Worm (Caenorhabditis elegans): ENCODE results near the gene pud-4.
"Not testable (repeated sequence)": the region's sequence is repeated elsewhere in the genome, so short reads cannot be mapped to it uniquely, and the experiment has no call there.

Gene pud-4

DNA sequence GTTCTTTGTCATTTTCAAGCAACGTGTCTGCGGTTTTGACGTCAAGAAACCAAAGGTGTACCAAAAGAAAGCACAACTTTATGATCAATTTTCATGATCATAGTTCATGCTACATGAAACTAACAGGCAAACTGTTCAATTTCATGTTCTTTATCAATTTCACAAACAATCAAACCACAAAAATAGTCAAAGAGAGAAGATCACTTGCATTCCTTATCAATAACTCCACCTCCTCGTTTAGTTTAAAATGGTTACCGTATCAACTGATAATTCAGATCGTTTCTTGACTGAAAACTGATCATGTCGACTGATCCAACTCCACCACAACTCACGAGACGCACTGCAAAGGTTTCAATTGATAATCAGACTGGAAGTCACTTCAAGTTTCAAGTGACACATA is 3.7 kb downstream of the pud-4 start, which contains the start of gene pud-1.1:
pud-1.1 (plus strand) TSS at position 301 of the 400 bp plus-strand sequence.
- TF ChIP-seq lin-29, T26A8.4, Y75B8A.6 (GFP tag; IDR thresholded peaks at IDR 0.05): not testable (repeated sequence)

DNA sequence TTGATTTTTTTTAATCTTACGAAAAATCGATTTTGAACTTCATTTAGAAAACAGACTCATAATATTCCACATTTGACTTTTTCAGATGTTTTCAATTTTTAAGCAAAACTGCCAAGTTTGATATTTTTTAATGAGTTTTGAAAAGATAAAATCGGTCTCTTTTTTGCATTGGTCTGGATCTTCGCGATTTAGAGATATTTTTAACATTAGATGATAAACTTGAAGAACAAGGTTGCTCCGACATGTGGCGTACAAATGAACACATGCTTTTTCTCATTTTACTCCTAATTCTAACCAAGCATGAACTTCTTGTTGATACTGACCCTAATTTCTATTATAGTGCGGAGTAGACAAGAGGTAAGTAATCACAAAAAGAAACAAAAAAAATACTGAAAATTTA is 5.1 kb downstream of the pud-4 start, which contains the start of gene irld-32:
irld-32 (plus strand) TSS at position 301 of the 400 bp plus-strand sequence.
- TF ChIP-seq hif-1 (tag; optimal IDR thresholded peaks at IDR 0.05); mep-1 (tag; optimal IDR thresholded peaks at IDR 0.05); T26A8.4 (GFP tag; IDR thresholded peaks at IDR 0.05): not testable (repeated sequence)

DNA sequence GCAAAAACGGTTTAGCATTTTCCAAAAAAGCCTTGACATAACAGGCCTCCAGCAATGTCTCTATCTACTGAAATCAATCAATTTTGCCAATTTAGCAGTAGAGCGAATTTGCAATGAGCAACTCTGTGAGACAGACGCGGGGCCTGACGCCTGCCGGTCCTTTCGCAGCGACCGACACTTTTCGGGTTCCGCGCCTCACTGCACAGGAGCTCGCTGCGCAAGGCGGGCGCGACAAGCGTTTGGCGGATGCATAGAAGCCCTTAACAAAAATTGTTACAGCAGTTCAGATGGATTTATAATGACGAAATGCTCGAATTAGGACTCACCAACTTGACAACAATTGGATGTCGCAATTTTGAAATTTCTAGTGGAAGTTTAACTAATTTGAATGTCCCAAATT is 6.4 kb downstream of the pud-4 start:
- TF ChIP-seq set-16 (GFP tag; IDR thresholded peaks at IDR 0.05), result peak; percentile 89
- 0 out of 2 replicates have a peak, but pooled peaks have one; percentile 16 for TF ChIP-seq Y105C5A.15 (GFP tag; IDR thresholded peaks at IDR 0.05)
- 0 out of 2 replicates have a peak, but pooled peaks have one; percentile 10 for TF ChIP-seq D1046.2 (GFP tag; IDR thresholded peaks at IDR 0.05)
- peak; percentile 69 for TF ChIP-seq egl-43 (GFP tag; IDR thresholded peaks at IDR 0.05)

DNA sequence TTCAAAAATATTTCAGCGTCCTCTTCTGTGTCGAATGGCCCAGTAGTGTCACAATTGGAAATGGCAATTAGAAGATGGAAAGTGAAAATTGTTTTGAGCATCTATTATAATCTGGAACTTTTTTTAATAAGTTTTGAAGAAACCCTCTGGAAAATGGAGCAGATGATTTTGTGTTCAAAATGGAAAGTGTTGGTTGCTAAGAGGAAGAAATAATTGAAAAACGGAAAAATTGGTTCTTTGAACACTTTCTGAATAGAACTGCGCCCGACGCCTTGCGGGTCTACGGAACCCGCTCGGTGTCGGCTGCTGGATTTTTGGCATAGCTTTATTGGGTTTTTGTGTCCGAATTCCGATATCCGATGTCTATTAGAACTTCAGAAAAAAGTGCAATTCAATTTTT is 9.7 kb downstream of the pud-4 start, which contains the start of gene irld-28:
irld-28 (minus strand) TSS at position 101 of the 400 bp plus-strand sequence.
- TF ChIP-seq ceh-32 (tag; optimal IDR thresholded peaks at IDR 0.05; ENCODE audit: poor library complexity) (no peak), aha-1 (tag) (peak; percentile 3)

DNA sequence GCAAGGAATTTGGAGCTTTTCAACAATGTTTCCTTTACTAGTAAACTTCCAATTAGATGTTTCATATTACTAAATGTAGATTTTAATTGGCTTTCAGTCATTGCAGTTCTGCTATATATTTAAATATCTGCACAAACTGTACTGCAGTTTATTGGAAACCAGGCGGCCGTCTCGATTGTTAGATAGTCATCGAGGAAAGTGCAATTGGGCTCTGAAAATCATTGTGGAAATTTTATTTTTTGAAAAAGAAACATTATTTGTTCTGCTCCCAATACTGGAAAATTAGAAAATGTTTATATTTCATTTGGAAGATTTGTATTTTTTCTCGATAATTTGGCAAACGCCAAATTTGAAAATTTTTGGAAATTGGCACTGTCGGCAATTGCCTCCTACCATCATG is 12.1 kb downstream of the pud-4 start, which contains the start of gene irld-29:
irld-29 (minus strand) TSS at position 101 of the 400 bp plus-strand sequence.
- no peak for TF ChIP-seq dmd-8 (GFP tag; IDR thresholded peaks at IDR 0.05)
- no peak for TF ChIP-seq ama-1 (optimal IDR thresholded peaks at IDR 0.05)
- no peak for TF ChIP-seq attf-4 (tag; optimal IDR thresholded peaks at IDR 0.05)
- TF ChIP-seq skn-1 (tag; optimal IDR thresholded peaks at IDR 0.05), result no peak
- TF ChIP-seq ZK546.5 (tag; optimal IDR thresholded peaks at IDR 0.05), result no peak
- no peak for TF ChIP-seq nhr-28 (tag; optimal IDR thresholded peaks at IDR 0.05)

DNA sequence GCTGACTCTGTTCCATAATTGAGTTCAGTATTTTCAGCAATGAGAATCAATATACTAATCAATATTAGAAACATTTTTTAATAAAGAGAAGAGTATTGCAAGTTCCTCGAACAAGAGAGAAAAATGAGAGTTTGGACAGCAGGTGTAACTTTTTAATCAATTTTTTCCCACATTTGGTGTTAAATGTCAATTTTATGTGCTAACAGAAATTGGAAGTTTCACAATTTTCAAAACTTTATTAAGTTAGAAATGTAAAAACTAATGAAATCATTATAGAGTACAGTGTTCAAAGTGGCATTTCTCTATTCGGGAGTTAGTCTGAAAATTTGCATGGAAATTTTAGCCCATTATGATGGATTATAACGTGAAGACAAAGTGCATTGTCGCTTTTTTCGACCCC is 14.8 kb downstream of the pud-4 start, which contains the start of gene irld-30:
irld-30 (minus strand) TSS at position 101 of the 400 bp plus-strand sequence.
- no peak for TF ChIP-seq mdt-29 (GFP tag; IDR thresholded peaks at IDR 0.05)

DNA sequence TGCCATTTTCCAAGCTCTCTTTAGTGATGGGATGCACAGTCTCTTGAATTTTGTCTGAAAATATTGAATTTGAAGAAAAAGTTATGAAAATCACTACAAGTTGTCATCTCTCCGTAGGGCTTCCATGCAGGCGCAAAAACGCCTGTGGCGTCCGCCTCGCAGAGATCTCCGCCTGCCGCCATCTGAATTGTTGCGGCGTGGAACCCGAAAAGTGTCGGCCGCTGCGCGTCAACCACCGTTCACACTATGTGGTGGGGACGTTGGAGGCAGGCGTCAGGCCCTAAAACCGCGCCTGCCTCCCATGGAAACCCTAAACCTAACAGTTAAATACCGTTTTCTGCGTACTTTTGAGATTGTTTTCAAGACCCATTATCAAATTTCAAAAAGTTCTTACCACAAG is 15.6 kb downstream of the pud-4 start:
- TF ChIP-seq dmd-8 (GFP tag; IDR thresholded peaks at IDR 0.05) (0 out of 2 replicates have a peak, but pooled peaks have one; percentile 32), egl-43 (GFP tag; IDR thresholded peaks at IDR 0.05) (peak; percentile 60; the same call in 1 of the 2 replicates), sdz-12 (GFP tag; optimal IDR thresholded peaks at IDR 0.05) (no peak), ceh-32 (tag; optimal IDR thresholded peaks at IDR 0.05; ENCODE audit: poor library complexity) (no peak), set-16 (GFP tag; IDR thresholded peaks at IDR 0.05) (peak; percentile 69; the same call in 1 of the 2 replicates), ctbp-1 (GFP tag; IDR thresholded peaks at IDR 0.05) (no peak), lim-7 (GFP tag; IDR thresholded peaks at IDR 0.05) (no peak)

DNA sequence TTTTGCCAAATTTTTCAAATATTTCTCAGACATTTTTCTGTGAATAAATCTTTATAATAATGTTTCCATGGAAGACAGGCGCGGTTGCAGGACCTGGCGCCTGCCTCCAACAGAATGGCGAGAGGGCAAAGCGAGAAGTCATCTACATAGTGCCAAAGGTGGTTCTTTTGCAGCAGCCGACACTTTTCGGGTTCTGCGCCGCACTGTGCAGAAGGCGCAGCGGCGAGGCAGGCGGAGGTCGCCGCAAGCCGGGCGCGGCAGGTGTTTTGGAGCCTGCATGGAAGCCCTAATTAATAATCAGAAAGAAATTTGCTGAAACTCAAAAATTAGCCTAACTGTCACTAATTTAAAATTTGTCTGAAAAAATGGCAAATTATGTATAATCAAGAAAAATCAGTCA is 17.1 kb downstream of the pud-4 start:
- no peak for TF ChIP-seq daf-16 (GFP tag; optimal IDR thresholded peaks at IDR 0.05)
- TF ChIP-seq daf-16 (tag; optimal IDR thresholded peaks at IDR 0.05), result no peak
- no peak for TF ChIP-seq tag-97 (GFP tag; IDR thresholded peaks at IDR 0.05)
- no peak for TF ChIP-seq dmd-6 (GFP tag; IDR thresholded peaks at IDR 0.05)
- TF ChIP-seq set-16 (GFP tag; IDR thresholded peaks at IDR 0.05), result peak; percentile 93
- no peak for TF ChIP-seq unc-130 (GFP tag; optimal IDR thresholded peaks at IDR 0.05)

All from whole organism, L4 larva.